Fruit fly (Drosophila melanogaster): ENCODE results near the gene wfs1.

wfs1 gene

DNA sequence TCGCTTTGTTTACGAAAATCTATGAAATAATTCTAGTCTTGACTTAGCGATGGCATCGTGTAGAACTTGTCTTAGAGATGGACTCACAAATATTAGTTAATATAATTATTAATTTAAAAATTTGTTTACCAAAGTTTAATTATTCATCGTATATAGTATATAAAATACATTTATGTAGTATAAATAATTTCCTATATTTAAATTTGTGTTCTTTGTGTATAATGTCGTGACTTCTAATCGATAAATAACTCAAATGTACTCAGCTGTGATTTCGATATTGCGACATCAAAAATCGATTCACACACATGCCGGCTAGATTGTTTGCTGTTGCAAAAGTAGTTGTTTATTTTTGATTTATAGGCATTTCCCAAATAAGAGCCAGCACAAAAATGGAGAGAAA lies at the start of gene wfs1, which contains the start of gene Nup133:
wfs1 (minus strand) TSS at position 70 of the 400 bp plus-strand sequence.
Nup133 (plus strand) TSS at position 297 of the 400 bp plus-strand sequence.
- TF ChIP-seq usp (GFP tag; optimal IDR thresholded peaks at IDR 0.05) (no peak), CG8478 (optimal IDR thresholded peaks at IDR 0.05) (no peak), Dll (optimal IDR thresholded peaks at IDR 0.05) (no peak), psq (optimal IDR thresholded peaks at IDR 0.05) (no peak), EcR (GFP tag; optimal IDR thresholded peaks at IDR 0.05) (no peak), pan (optimal IDR thresholded peaks at IDR 0.05) (no peak)

DNA sequence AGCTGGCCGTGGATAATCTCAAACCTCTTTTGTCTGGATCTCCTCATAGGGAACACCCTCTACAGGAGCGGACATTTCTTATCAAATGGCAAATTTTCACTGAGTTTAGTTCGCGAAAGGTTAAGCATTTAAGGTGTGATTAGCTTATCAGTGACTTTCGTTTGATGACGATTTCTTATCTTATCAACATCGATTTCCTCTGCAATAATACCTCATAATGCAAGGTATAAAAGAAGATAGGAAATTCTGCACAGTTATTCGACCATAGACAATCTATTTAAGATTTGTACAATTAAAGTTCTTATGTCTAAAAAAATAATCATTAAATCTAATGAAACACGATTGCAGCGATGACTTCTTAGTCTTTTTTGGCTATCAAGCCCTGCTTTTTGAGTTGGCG lies 43.6 kb upstream of the wfs1 start, which contains the start of gene Takl2:
Takl2 (minus strand) TSS at position 101 of the 400 bp plus-strand sequence.
- TF ChIP-seq psq (optimal IDR thresholded peaks at IDR 0.05) = no peak
- no peak for TF ChIP-seq CG8478 (optimal IDR thresholded peaks at IDR 0.05)
- TF ChIP-seq pan (optimal IDR thresholded peaks at IDR 0.05) = no peak
- TF ChIP-seq EcR (GFP tag; optimal IDR thresholded peaks at IDR 0.05) = no peak
- no peak for TF ChIP-seq Dll (optimal IDR thresholded peaks at IDR 0.05)

DNA sequence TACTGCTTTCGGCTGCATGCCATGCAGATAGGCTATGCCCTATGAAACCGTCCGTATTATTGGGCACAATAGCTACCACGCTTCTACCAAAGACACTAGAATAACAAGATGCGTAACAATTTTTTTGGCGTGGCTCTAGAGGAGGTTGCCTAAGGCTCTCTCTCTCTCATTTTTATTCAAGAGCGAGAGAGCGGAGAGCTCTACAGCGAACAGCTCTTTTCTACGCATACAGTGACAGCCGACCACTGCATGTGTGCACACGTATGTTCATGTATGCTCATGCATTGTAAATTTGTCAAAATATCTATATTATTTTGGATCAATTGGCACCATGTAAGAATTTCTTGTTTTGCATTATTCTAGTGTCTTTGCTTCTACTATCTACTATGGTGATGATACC lies 42.8 kb upstream of the wfs1 start:
- no peak for TF ChIP-seq usp (GFP tag; optimal IDR thresholded peaks at IDR 0.05)
- TF ChIP-seq psq (optimal IDR thresholded peaks at IDR 0.05) = no peak
- no peak for TF ChIP-seq CG8478 (optimal IDR thresholded peaks at IDR 0.05)
- no peak for TF ChIP-seq Dll (optimal IDR thresholded peaks at IDR 0.05)
- no peak for TF ChIP-seq EcR (GFP tag; optimal IDR thresholded peaks at IDR 0.05)
- no peak for TF ChIP-seq pan (optimal IDR thresholded peaks at IDR 0.05)

DNA sequence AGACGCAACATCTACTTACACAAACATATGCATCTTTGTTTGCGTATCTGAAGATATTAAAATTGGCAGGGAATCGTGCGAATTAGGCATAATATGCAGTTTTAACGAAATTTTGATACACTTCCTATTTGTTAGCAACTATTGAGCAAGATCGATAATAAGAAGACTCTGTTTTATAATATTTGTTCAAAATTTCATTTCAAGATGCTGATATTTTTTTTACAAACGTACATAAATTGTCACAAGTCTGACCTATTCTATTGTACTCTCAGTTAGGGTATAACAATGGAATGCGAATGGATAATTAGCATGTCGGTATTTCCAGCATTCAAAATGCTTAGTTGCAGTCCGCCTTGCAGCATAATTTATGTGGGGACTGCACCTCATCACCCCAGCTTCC lies 37.7 kb upstream of the wfs1 start:
- TF ChIP-seq psq (optimal IDR thresholded peaks at IDR 0.05) = no peak
- no peak for TF ChIP-seq Dll (optimal IDR thresholded peaks at IDR 0.05)
- TF ChIP-seq usp (GFP tag; optimal IDR thresholded peaks at IDR 0.05) = no peak
- no peak for TF ChIP-seq EcR (GFP tag; optimal IDR thresholded peaks at IDR 0.05)
- no peak for TF ChIP-seq CG8478 (optimal IDR thresholded peaks at IDR 0.05)
- no peak for TF ChIP-seq pan (optimal IDR thresholded peaks at IDR 0.05)

DNA sequence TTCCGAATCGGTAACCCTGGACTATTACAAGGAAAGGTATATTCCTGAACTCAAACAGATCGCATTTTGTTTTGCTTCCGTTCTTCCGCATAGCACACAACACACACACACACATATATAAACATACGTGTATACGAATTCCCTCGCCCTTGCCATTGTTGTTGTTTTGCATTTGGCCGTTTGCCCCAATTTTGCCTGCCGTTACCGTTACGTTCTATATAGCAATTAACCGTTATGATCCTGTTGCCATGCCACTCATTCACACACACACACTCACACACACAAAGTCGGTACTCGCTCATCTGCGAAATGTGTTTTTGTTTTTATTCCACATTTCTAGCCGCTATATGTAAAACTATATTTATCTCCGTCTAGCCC lies 37.3 kb upstream of the wfs1 start:
- TF ChIP-seq pan (optimal IDR thresholded peaks at IDR 0.05) (no peak), CG8478 (optimal IDR thresholded peaks at IDR 0.05) (no peak), psq (optimal IDR thresholded peaks at IDR 0.05) (no peak), usp (GFP tag; optimal IDR thresholded peaks at IDR 0.05) (no peak), EcR (GFP tag; optimal IDR thresholded peaks at IDR 0.05) (no peak), Dll (optimal IDR thresholded peaks at IDR 0.05) (no peak)

DNA sequence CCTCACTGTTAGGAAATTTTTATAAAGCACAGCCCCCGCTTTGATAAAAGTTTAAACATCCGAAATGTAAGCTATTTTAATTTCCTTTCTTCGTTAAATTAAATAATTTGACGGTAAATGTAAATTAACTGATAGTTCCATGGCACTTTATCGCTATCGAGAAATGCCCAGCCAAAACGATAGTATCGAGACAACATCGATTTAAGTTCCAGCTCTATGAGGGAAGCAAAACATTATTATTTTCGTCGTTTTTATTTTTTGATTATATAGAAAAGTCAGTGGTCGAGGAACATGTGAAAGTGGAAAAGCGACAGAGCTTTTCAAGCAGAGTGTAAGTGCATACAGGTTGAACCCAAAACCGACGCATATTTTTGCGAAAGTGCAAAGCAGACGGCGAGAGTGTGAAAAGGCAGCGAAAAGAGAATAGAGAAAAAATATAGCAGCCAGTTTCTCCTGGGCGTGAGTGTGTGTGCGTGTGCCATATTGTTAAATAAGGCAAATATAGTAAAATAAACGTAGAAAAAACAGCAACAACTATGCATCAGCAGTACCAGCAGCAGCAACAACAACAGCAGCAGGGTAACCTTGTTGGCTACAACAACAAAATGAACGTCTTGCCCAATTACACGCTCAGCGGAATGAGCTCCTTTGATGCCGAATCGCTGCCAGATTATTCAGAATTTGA lies 36.7 kb upstream of the wfs1 start, which contains the start of gene CG45049:
CG45049 (plus strand) TSS at position 197 of the 685 bp plus-strand sequence.
- TF ChIP-seq Dll (optimal IDR thresholded peaks at IDR 0.05) (no peak), psq (optimal IDR thresholded peaks at IDR 0.05) (no peak), EcR (GFP tag; optimal IDR thresholded peaks at IDR 0.05) (no peak), usp (GFP tag; optimal IDR thresholded peaks at IDR 0.05) (no peak), CG8478 (optimal IDR thresholded peaks at IDR 0.05) (no peak), pan (optimal IDR thresholded peaks at IDR 0.05) (no peak)

DNA sequence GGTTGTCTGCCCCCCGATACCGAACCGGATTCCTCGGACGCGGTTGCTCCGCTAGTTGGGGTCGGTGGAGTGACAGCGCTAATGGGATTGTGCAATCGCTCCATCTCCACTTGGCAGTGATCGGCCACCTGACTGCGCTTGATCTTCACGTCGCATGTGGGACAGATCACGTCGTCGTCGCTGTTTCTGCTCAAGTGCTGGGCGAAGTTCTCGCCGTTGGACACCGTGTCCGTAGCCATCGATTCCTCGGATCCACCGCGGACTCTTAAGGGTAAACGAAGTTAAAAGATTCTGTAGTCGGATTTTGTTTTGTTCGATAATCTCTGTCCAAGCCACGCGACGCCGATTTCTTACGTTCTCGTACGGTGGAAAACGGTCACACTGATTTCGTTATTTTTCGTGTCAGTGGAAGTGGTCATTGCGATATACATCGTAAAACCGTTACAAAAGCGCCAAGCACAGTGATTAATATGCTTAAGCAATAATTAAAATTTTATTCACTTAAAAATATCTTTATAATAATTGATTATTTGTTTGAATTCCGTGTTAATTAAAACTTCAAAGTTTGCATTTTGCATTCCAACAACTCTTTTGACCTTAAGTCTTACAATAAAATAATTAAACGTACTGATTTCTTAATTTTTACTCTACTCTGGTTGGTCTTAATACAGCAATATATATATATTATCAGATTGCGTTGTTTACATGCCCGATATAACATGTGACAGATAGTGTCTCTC lies 36.0 kb upstream of the wfs1 start, which contains the start of gene RNF220:
RNF220 (minus strand) TSS at position 384 of the 740 bp plus-strand sequence.
- no peak for TF ChIP-seq EcR (GFP tag; optimal IDR thresholded peaks at IDR 0.05)
- TF ChIP-seq usp (GFP tag; optimal IDR thresholded peaks at IDR 0.05) = no peak
- no peak for TF ChIP-seq pan (optimal IDR thresholded peaks at IDR 0.05)
- no peak for TF ChIP-seq psq (optimal IDR thresholded peaks at IDR 0.05)
- no peak for TF ChIP-seq Dll (optimal IDR thresholded peaks at IDR 0.05)
- no peak for TF ChIP-seq CG8478 (optimal IDR thresholded peaks at IDR 0.05)

DNA sequence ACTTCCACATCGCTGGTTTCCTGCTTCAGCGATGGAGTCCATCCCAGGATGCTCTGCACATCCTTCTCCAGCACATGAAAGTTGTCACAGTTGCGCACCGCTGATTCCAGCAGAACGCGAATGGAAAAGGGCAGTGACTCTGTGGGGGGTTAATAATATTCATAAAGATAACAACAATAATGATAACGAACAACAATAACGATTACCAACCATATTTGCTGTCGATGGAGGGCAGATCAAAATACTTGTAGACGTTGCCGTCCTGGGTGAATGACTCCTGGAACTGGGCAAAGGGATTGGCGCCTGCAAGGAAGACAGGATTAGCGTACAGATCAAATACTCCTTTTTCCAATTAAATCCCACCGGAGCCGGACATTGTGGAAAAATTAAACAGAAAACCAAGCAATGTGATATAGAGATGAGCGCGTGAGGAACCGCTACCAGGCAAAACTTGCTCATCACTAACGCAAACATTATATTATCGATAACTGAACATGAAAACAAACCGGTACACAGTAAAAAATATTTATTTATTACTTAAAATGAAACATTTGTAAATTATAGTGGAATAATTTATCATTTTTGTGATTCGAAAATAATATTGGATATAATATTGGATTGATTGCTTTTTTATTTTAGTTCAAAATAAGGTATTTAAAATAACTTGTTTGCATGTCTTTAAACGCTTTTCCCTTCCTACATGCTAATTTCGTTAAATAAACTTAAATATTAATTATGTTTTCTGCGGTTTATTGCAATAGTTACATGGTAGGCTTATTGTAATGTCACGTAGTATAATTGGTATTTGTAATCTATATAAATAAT lies 34.2 kb upstream of the wfs1 start, which contains the start of gene Irp-1A:
Irp-1A (minus strand) TSS at position 439 of the 825 bp plus-strand sequence.
- TF ChIP-seq Dll (optimal IDR thresholded peaks at IDR 0.05) = no peak
- no peak for TF ChIP-seq usp (GFP tag; optimal IDR thresholded peaks at IDR 0.05)
- no peak for TF ChIP-seq pan (optimal IDR thresholded peaks at IDR 0.05)
- TF ChIP-seq CG8478 (optimal IDR thresholded peaks at IDR 0.05) = no peak
- no peak for TF ChIP-seq EcR (GFP tag; optimal IDR thresholded peaks at IDR 0.05)
- TF ChIP-seq psq (optimal IDR thresholded peaks at IDR 0.05) = no peak

DNA sequence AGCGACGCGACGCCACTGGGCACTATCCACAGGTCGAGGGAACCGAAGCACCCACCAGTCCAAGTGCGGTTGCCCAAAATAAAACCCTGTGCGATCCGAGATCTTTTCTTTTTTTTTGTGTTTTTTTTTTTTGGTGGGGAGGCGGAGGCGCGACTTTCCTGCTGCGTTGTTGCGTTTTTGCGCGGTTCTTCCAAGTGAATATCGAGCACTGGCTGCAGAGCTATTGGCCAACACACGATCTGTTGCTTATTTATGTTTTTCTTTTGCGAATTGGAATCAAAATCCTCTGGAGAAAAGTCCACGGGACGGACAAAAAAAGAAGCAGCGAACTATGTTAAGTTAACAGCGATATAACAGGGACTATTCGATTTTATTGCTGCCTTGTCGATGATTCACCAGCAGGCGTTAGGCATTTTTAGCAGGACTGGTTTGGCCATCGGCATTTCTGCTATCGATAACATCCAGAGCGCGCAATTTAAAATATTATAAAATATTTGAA lies 30.7 kb upstream of the wfs1 start, which contains the start of gene wge:
wge (minus strand) TSS at position 343 of the 499 bp plus-strand sequence.
- TF ChIP-seq Dll (optimal IDR thresholded peaks at IDR 0.05) = no peak
- no peak for TF ChIP-seq EcR (GFP tag; optimal IDR thresholded peaks at IDR 0.05)
- no peak for TF ChIP-seq CG8478 (optimal IDR thresholded peaks at IDR 0.05)
- no peak for TF ChIP-seq usp (GFP tag; optimal IDR thresholded peaks at IDR 0.05)

DNA sequence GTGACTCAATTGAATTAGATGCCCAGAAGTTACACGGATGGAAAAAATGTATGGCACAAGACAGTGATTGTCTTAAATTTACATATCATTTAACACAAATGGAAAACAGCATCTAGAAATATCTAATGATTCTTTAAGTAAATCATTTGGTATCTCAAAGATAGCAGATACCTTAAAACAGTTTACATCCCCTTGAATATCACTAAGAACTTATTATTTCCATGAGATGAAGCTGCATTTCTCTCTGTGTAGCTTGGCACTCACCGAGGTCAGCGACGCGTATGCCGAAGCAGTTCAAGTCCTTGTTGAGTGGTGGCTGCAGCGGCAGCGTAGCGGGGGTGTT lies 29.4 kb upstream of the wfs1 start:
- TF ChIP-seq Dll (optimal IDR thresholded peaks at IDR 0.05) (no peak), CG8478 (optimal IDR thresholded peaks at IDR 0.05) (no peak), pan (optimal IDR thresholded peaks at IDR 0.05) (no peak), psq (optimal IDR thresholded peaks at IDR 0.05) (no peak), usp (GFP tag; optimal IDR thresholded peaks at IDR 0.05) (no peak), EcR (GFP tag; optimal IDR thresholded peaks at IDR 0.05) (no peak)

DNA sequence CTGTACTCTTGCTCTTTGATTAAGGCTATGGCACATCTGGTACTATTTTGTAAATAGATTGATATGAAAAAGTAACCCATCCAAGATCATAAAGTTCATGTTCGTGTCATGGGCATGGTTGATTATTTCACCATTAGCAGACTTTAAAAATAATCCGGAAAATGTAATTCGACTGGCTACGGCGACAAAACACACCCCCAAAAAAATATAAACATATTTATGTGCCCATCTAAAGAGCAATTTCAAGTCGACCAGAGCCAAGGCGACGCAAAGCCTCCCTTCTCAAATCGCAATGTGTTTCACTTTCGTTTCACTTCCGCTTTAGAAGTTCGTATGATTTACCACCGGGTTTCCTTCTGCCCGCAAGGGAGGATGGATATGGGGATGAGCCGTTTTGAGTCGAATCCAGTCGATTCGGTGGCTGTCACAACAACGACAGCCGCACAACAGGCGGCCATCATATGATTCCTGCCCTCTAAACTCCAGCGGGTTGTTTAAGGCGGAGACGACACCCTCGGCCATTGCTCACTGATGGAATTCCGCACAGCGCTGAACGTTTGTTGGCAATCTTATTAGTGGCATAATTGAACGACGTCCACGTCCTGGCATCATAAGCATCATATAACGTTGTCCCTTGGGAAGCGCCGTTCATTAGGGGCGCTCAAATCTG lies 28.9 kb upstream of the wfs1 start:
- TF ChIP-seq Dll (optimal IDR thresholded peaks at IDR 0.05) (no peak), CG8478 (optimal IDR thresholded peaks at IDR 0.05) (no peak), usp (GFP tag; optimal IDR thresholded peaks at IDR 0.05) (no peak), pan (optimal IDR thresholded peaks at IDR 0.05) (no peak), EcR (GFP tag; optimal IDR thresholded peaks at IDR 0.05) (no peak), psq (optimal IDR thresholded peaks at IDR 0.05) (no peak)

All from whole organism.